Worm (Caenorhabditis elegans): Measurements from ENCODE around the gene C33H5.13.

Gene C33H5.13

ce11 chrIV:7790801-7791588, 1.1 kb downstream of the C33H5.13 start, which contains the start of gene rsp-6 (continued):
- no peak for TF ChIP-seq daf-8 (GFP tag; IDR thresholded peaks at IDR 0.05)
- peak; percentile 84 for TF ChIP-seq hlh-30 (tag; optimal IDR thresholded peaks at IDR 0.05; ENCODE audit: insufficient read depth)
- no peak for TF ChIP-seq saeg-2 (GFP tag; IDR thresholded peaks at IDR 0.05)
- peak; percentile 69 for TF ChIP-seq T26A8.4 (GFP tag; IDR thresholded peaks at IDR 0.05)
- TF ChIP-seq spr-1 (tag; optimal IDR thresholded peaks at IDR 0.05), result no peak
- no peak for TF ChIP-seq egl-27 (tag; optimal IDR thresholded peaks at IDR 0.05)
- TF ChIP-seq nhr-48 (tag; optimal IDR thresholded peaks at IDR 0.05), result peak; percentile 16
- TF ChIP-seq lin-39 (tag; optimal IDR thresholded peaks at IDR 0.05), result no peak
- TF ChIP-seq rbr-2 (tag; optimal IDR thresholded peaks at IDR 0.05), result peak; percentile 85
- no peak for TF ChIP-seq Y75B8A.6 (GFP tag; IDR thresholded peaks at IDR 0.05)
- TF ChIP-seq R02D3.7 (tag; optimal IDR thresholded peaks at IDR 0.05), result no peak
- TF ChIP-seq nhr-11 (tag; optimal IDR thresholded peaks at IDR 0.05), result peak; percentile 78
- no peak for TF ChIP-seq daf-19 (GFP tag; conservative IDR thresholded peaks at IDR 0.05)
- peak; percentile 15 for TF ChIP-seq jun-1 (tag; optimal IDR thresholded peaks at IDR 0.05)
- TF ChIP-seq duxl-1 (tag; optimal IDR thresholded peaks at IDR 0.05; ENCODE audit: poor library complexity), result peak; percentile 44
- TF ChIP-seq dmd-9 (GFP tag; IDR thresholded peaks at IDR 0.05), result no peak
- peak; percentile 62 for TF ChIP-seq mxl-3 (GFP tag; optimal IDR thresholded peaks at IDR 0.05)
- no peak for TF ChIP-seq unc-39 (tag; optimal IDR thresholded peaks at IDR 0.05)
- peak; percentile 50 for TF ChIP-seq fkh-10 (GFP tag; optimal IDR thresholded peaks at IDR 0.05)
- no peak for TF ChIP-seq zip-2 (tag; optimal IDR thresholded peaks at IDR 0.05)
- 0 out of 2 replicates have a peak, but pooled peaks have one; percentile 33 for TF ChIP-seq zfp-3 (GFP tag; conservative IDR thresholded peaks at IDR 0.05)
- TF ChIP-seq lin-13 (GFP tag; optimal IDR thresholded peaks at IDR 0.05), result peak; percentile 75
- TF ChIP-seq nhr-77 (tag; optimal IDR thresholded peaks at IDR 0.05), result peak; percentile 78
- TF ChIP-seq dve-1 (tag; optimal IDR thresholded peaks at IDR 0.05; ENCODE audit: insufficient read depth), result peak; percentile 90

ce11 chrIV:7790151-7790691, 1.8 kb downstream of the C33H5.13 start:
- 0 out of 2 replicates have a peak, but pooled peaks have one; percentile 12 for TF ChIP-seq set-16 (GFP tag; IDR thresholded peaks at IDR 0.05)
- TF ChIP-seq aha-1 (tag), result peak; percentile 59
- TF ChIP-seq nhr-77 (tag; optimal IDR thresholded peaks at IDR 0.05), result no peak
- TF ChIP-seq ceh-62 (tag; optimal IDR thresholded peaks at IDR 0.05), result no peak
- peak; percentile 3; the same call in 1 of the 2 replicates for TF ChIP-seq egl-43 (GFP tag; IDR thresholded peaks at IDR 0.05)
- TF ChIP-seq snpc-1.2 (GFP tag; IDR thresholded peaks at IDR 0.05), result no peak
- TF ChIP-seq unc-130 (GFP tag; optimal IDR thresholded peaks at IDR 0.05), result no peak
- no peak for TF ChIP-seq nhr-28 (tag; optimal IDR thresholded peaks at IDR 0.05)

- TF ChIP-seq egl-43 (GFP tag; IDR thresholded peaks at IDR 0.05) (0 out of 2 replicates have a peak, but pooled peaks have one; percentile 27), php-3 (GFP tag; IDR thresholded peaks at IDR 0.05) (0 out of 2 replicates have a peak, but pooled peaks have one; percentile 30), aha-1 (tag) (peak; percentile 98), hlh-11 (tag; optimal IDR thresholded peaks at IDR 0.05) (peak; percentile 67), Y5F2A.4 (GFP tag; optimal IDR thresholded peaks at IDR 0.05) (peak; percentile 74), unc-62 (GFP tag; optimal IDR thresholded peaks at IDR 0.05 in 1 of 2) (peak in 1 of 2 experiments; percentile 12), unc-62 (tag; optimal IDR thresholded peaks at IDR 0.05) (no peak), hlh-30 (tag; optimal IDR thresholded peaks at IDR 0.05; ENCODE audit: insufficient read depth) (peak; percentile 81), nhr-42 (GFP tag; IDR thresholded peaks at IDR 0.05) (0 out of 2 replicates have a peak, but pooled peaks have one; percentile 9), ceh-20 (GFP tag; IDR thresholded peaks at IDR 0.05) (peak; percentile 50; the same call in 1 of the 2 replicates), nhr-6 (tag; optimal IDR thresholded peaks at IDR 0.05) (peak; percentile 21), daf-16 (GFP tag; optimal IDR thresholded peaks at IDR 0.05) (peak; percentile 28 to 60), daf-16 (tag; optimal IDR thresholded peaks at IDR 0.05) (peak; percentile 88), D1046.2 (GFP tag; IDR thresholded peaks at IDR 0.05) (peak; percentile 69; the same call in 1 of the 2 replicates), nhr-11 (tag; optimal IDR thresholded peaks at IDR 0.05) (no peak), mep-1 (tag; optimal IDR thresholded peaks at IDR 0.05) (peak; percentile 77), nhr-102 (tag; optimal IDR thresholded peaks at IDR 0.05) (peak; percentile 35), nhr-28 (tag; optimal IDR thresholded peaks at IDR 0.05) (peak; percentile 22), nhr-10 (tag; optimal IDR thresholded peaks at IDR 0.05) (peak; percentile 15), mdl-1 (tag; optimal IDR thresholded peaks at IDR 0.05) (peak; percentile 41 to 88), snpc-1.2 (GFP tag; IDR thresholded peaks at IDR 0.05) (peak; percentile 30; the same call in 1 of the 2 replicates), T26A8.4 (GFP tag; IDR thresholded peaks at IDR 0.05) (peak; percentile 69), R02D3.7 (tag; optimal IDR thresholded peaks at IDR 0.05) (no peak)
These were observed 2.5 kb downstream of the C33H5.13 start, which contains the start of gene imp-3 for ce11 chrIV:7789521-7789949. Gene imp-3, minus strand, starts transcription at chrIV:7789613.
